Fruit fly (Drosophila melanogaster) whole organism, embryonic: ENCODE results near the gene Seipin.

Experiments
- CG12942 ChIP-seq: fragments of 200-800 bp; sonication (Bioruptor generic); optimal IDR thresholded peaks from 3 replicates; lab custom pipeline; 2016; ENCODE audit warnings: missing biosample characterization, missing genetic modification characterization
- CG13424 ChIP-seq: fragments of 200-800 bp; sonication (Bioruptor generic); optimal IDR thresholded peaks from 2 replicates; lab custom pipeline; 2019; ENCODE audit warnings: missing biosample characterization, mild to moderate bottlenecking, missing genetic modification characterization, moderate library complexity
- CG15514 ChIP-seq: fragments of 200-800 bp; sonication (Bioruptor generic); optimal IDR thresholded peaks from 3 replicates; lab custom pipeline; 2017; ENCODE audit warnings: missing biosample characterization, missing genetic modification characterization, mild to moderate bottlenecking, moderate library complexity, missing genetic modification reagents
- CG16815 ChIP-seq: fragments of 200-800 bp; sonication (Bioruptor generic); optimal IDR thresholded peaks from 3 replicates; lab custom pipeline; 2017; ENCODE audit warnings: missing biosample characterization, mild to moderate bottlenecking, missing genetic modification characterization
- CG17328 ChIP-seq: fragments of 200-800 bp; sonication (Bioruptor generic); IDR thresholded peaks from 2 replicates; pipeline ENCODE4 v1.3.6; 2022; ENCODE audit warnings: missing biosample characterization, missing genetic modification characterization
- CG17612 ChIP-seq: fragments of 200-800 bp; sonication (Bioruptor generic); IDR thresholded peaks from 2 replicates; pipeline ENCODE4 v1.3.6; 2022; ENCODE audit warnings: missing biosample characterization, missing genetic modification characterization
- CG18011 ChIP-seq: fragments of 200-800 bp; sonication (Bioruptor generic); optimal IDR thresholded peaks from 2 replicates; lab custom pipeline; 2017; ENCODE audit warnings: missing biosample characterization, missing genetic modification characterization, mild to moderate bottlenecking, moderate library complexity, missing genotype
- CG30403 ChIP-seq: fragments of 200-800 bp; sonication (Bioruptor generic); optimal IDR thresholded peaks from 3 replicates; lab custom pipeline; 2016; ENCODE audit warnings: missing biosample characterization, missing genetic modification characterization
- CG34422 ChIP-seq: fragments of 200-800 bp; sonication (Bioruptor generic); IDR thresholded peaks from 3 replicates; pipeline ENCODE4 v1.3.6; 2022; ENCODE audit warnings: missing biosample characterization, missing genetic modification characterization
- CG3726 ChIP-seq: fragments of 200-800 bp; sonication (Bioruptor generic); IDR thresholded peaks from 3 replicates; pipeline ENCODE4, ENCODE4 v1.3.6; 2022; ENCODE audit warnings: missing biosample characterization, missing genetic modification characterization
- CG43689 ChIP-seq: fragments of 200-800 bp; sonication (Bioruptor generic); IDR thresholded peaks from 2 replicates; pipeline ENCODE4 v1.3.6; 2022; ENCODE audit warnings: missing biosample characterization, missing genetic modification characterization
- CG4424 ChIP-seq: fragments of 200-800 bp; sonication (Bioruptor generic); optimal IDR thresholded peaks from 3 replicates; lab custom pipeline; 2016; ENCODE audit warnings: missing biosample characterization, missing genetic modification characterization
- CG4617 ChIP-seq: fragments of 200-800 bp; sonication (Bioruptor generic); optimal IDR thresholded peaks from 3 replicates; lab custom pipeline; 2016; ENCODE audit warnings: missing biosample characterization, missing genetic modification characterization, borderline replicate concordance
- CG4854 ChIP-seq: fragments of 200-800 bp; sonication (Bioruptor generic); optimal IDR thresholded peaks from 2 replicates; lab custom pipeline; 2016; ENCODE audit warnings: missing biosample characterization, missing genetic modification characterization, inconsistent platforms
- CG6654 ChIP-seq: fragments of 200-800 bp; sonication (Bioruptor generic); optimal IDR thresholded peaks from 2 replicates; lab custom pipeline; 2017; ENCODE audit warnings: missing biosample characterization, mild to moderate bottlenecking, missing genetic modification characterization
- CG8765 ChIP-seq: fragments of 200-800 bp; sonication (Bioruptor generic); IDR thresholded peaks from 2 replicates; pipeline ENCODE4 v1.3.6; 2022; ENCODE audit warnings: missing biosample characterization, missing genetic modification characterization
- CoRest ChIP-seq: fragments of 200-800 bp; sonication (Bioruptor generic); optimal IDR thresholded peaks from 3 replicates; lab custom pipeline; 2018; ENCODE audit warnings: missing biosample characterization, mild to moderate bottlenecking, missing genetic modification characterization, moderate library complexity
- Dfd ChIP-seq, 2 experiments: fragments of >200 bp; optimal IDR thresholded peaks; 2 replicates each; lab custom pipeline; 2017; ENCODE audit warnings: missing biosample characterization in 2 of 2, missing genetic modification characterization in 2 of 2
- Dip3 ChIP-seq: fragments of 200-800 bp; sonication (Bioruptor generic); optimal IDR thresholded peaks from 3 replicates; lab custom pipeline; 2016; ENCODE audit warnings: missing biosample characterization, missing genetic modification characterization
- Elba2 ChIP-seq: fragments of 200-800 bp; sonication (Bioruptor generic); optimal IDR thresholded peaks from 3 replicates; lab custom pipeline; 2016; ENCODE audit warnings: missing biosample characterization, missing genetic modification characterization
- Fer3 ChIP-seq: fragments of 200-800 bp; sonication (Bioruptor generic); optimal IDR thresholded peaks from 2 replicates; lab custom pipeline; 2018; ENCODE audit warnings: missing biosample characterization, mild to moderate bottlenecking, missing genetic modification characterization, moderate library complexity
- HHEX ChIP-seq: fragments of 200-800 bp; sonication (Bioruptor generic); optimal IDR thresholded peaks from 3 replicates; lab custom pipeline; 2017; ENCODE audit warnings: missing biosample characterization, mild to moderate bottlenecking, missing genetic modification characterization, missing genetic modification reagents
- HLH4C ChIP-seq: fragments of 200-800 bp; sonication (Bioruptor generic); IDR thresholded peaks from 3 replicates; pipeline ENCODE4 v1.3.6; 2022; ENCODE audit warnings: missing biosample characterization, missing genetic modification characterization; ENCODE audit not compliant: partially characterized antibody
- Hmr ChIP-seq: fragments of 200-800 bp; sonication (Bioruptor generic); optimal IDR thresholded peaks from 3 replicates; lab custom pipeline; 2017; ENCODE audit warnings: mild to moderate bottlenecking, missing biosample characterization, missing genetic modification reagents, missing genetic modification characterization
- Jarid2 ChIP-seq: fragments of 200-800 bp; sonication (Bioruptor generic); optimal IDR thresholded peaks from 3 replicates; lab custom pipeline; 2017; ENCODE audit warnings: mild to moderate bottlenecking, missing biosample characterization, missing genetic modification reagents, missing genetic modification characterization
- Lhr ChIP-seq: fragments of 200-800 bp; sonication (Bioruptor generic); optimal IDR thresholded peaks from 3 replicates; lab custom pipeline; 2017; ENCODE audit warnings: mild to moderate bottlenecking, missing biosample characterization, missing genetic modification reagents, missing genetic modification characterization
- Mes4 ChIP-seq: fragments of 200-800 bp; sonication (Bioruptor generic); optimal IDR thresholded peaks from 2 replicates; lab custom pipeline; 2016; ENCODE audit warnings: missing biosample characterization, missing genetic modification characterization
- NC2β ChIP-seq: fragments of 200-800 bp; sonication (Bioruptor generic); optimal IDR thresholded peaks from 2 replicates; lab custom pipeline; 2016; ENCODE audit warnings: missing biosample characterization, missing genetic modification characterization
- Stat92E ChIP-seq, 3 experiments: fragments of >200 bp in 2 of 3; fragments of 200-800 bp in 1 of 3; sonication (Bioruptor generic) in 1 of 3; optimal IDR thresholded peaks; 2 replicates each; lab custom pipeline; 2017 to 2019; ENCODE audit warnings: missing biosample characterization in 3 of 3, missing genetic modification characterization in 3 of 3, mild to moderate bottlenecking in 1 of 3, moderate library complexity in 1 of 3
- Taf1 ChIP-seq: fragments of 200-800 bp; sonication (Bioruptor generic); IDR thresholded peaks from 2 replicates; pipeline ENCODE4 v1.3.6; 2022; ENCODE audit warnings: missing biosample characterization, missing genetic modification characterization
- abd-A ChIP-seq: fragments of 200-800 bp; sonication (Bioruptor generic); optimal IDR thresholded peaks from 3 replicates; lab custom pipeline; 2019; ENCODE audit warnings: missing biosample characterization, mild to moderate bottlenecking, missing genetic modification characterization, moderate library complexity
- bab2 ChIP-seq: fragments of 200-800 bp; sonication (Bioruptor generic); optimal IDR thresholded peaks from 2 replicates; lab custom pipeline; 2016; ENCODE audit warnings: missing biosample characterization, missing genetic modification characterization
- crp ChIP-seq, 2 experiments: fragments of 200-800 bp; sonication (Bioruptor generic); optimal IDR thresholded peaks; 2 replicates in 1 of 2; 3 replicates in 1 of 2; lab custom pipeline; 2017; ENCODE audit warnings: missing biosample characterization in 2 of 2, missing genetic modification characterization in 2 of 2, mild to moderate bottlenecking in 1 of 2, moderate library complexity in 1 of 2
- dmrt99B ChIP-seq: fragments of 200-800 bp; sonication (Bioruptor generic); optimal IDR thresholded peaks from 2 replicates; lab custom pipeline; 2018; ENCODE audit warnings: missing biosample characterization, mild to moderate bottlenecking, missing genetic modification characterization, moderate library complexity
- fd102C ChIP-seq: fragments of 200-800 bp; sonication (Bioruptor generic); optimal IDR thresholded peaks from 2 replicates; lab custom pipeline; 2018; ENCODE audit warnings: missing biosample characterization, mild to moderate bottlenecking, missing genetic modification characterization, moderate library complexity
- fru ChIP-seq: fragments of >200 bp; optimal IDR thresholded peaks from 2 replicates; lab custom pipeline; 2017
- gcm2 ChIP-seq: fragments of 200-800 bp; sonication (Bioruptor generic); optimal IDR thresholded peaks from 2 replicates; lab custom pipeline; 2016; ENCODE audit warnings: missing biosample characterization, missing genetic modification characterization
- hkb ChIP-seq, 2 experiments: fragments of 200-800 bp in 1 of 2; fragments of >200 bp in 1 of 2; sonication (Bioruptor generic) in 1 of 2; IDR thresholded peaks in 1 of 2; optimal IDR thresholded peaks in 1 of 2; 2 replicates each; pipeline versions ENCODE4 v1.3.6 to Lab custom; 2017 to 2022; ENCODE audit warnings: missing biosample characterization in 1 of 2, missing genetic modification characterization in 1 of 2
- inv ChIP-seq: fragments of 200-800 bp; sonication (Bioruptor generic); IDR thresholded peaks from 2 replicates; pipeline ENCODE4 v1.3.6; 2022; ENCODE audit warnings: missing biosample characterization, missing genetic modification characterization; ENCODE audit not compliant: partially characterized antibody
- onecut ChIP-seq: fragments of 200-800 bp; sonication (Bioruptor generic); IDR thresholded peaks from 2 replicates; pipeline ENCODE4 v1.3.6; 2022; ENCODE audit warnings: missing biosample characterization, missing genetic modification characterization
- org-1 ChIP-seq: fragments of 200-800 bp; sonication (Bioruptor generic); optimal IDR thresholded peaks from 2 replicates; lab custom pipeline; 2017; ENCODE audit warnings: missing biosample characterization, missing genetic modification characterization
- p53 ChIP-seq: fragments of 200-800 bp; sonication (Bioruptor generic); optimal IDR thresholded peaks from 2 replicates; lab custom pipeline; 2016; ENCODE audit warnings: missing biosample characterization, missing genetic modification characterization
- pum ChIP-seq: fragments of 200-800 bp; sonication (Bioruptor generic); optimal IDR thresholded peaks from 2 replicates; lab custom pipeline; 2016; ENCODE audit warnings: missing biosample characterization, missing genetic modification characterization
- pzg ChIP-seq: fragments of 200-800 bp; sonication (Bioruptor generic); optimal IDR thresholded peaks from 3 replicates; lab custom pipeline; 2018; ENCODE audit warnings: missing biosample characterization, mild to moderate bottlenecking, missing genetic modification characterization, moderate library complexity
- rib ChIP-seq: fragments of 200-800 bp; sonication (Bioruptor generic); IDR thresholded peaks from 2 replicates; pipeline ENCODE4 v1.3.6; 2022; ENCODE audit warnings: missing biosample characterization, missing genetic modification characterization
- sens-2 ChIP-seq: fragments of 200-800 bp; sonication (Bioruptor generic); IDR thresholded peaks from 2 replicates; pipeline ENCODE4 v1.3.6; 2022; ENCODE audit warnings: missing biosample characterization, missing genetic modification characterization
- stc ChIP-seq: fragments of 200-800 bp; sonication (Bioruptor generic); IDR thresholded peaks from 2 replicates; pipeline ENCODE4 v1.3.6; 2022; ENCODE audit warnings: missing biosample characterization, missing genetic modification characterization
- trh ChIP-seq: fragments of 200-800 bp; sonication (Bioruptor generic); optimal IDR thresholded peaks from 2 replicates; lab custom pipeline; 2016; ENCODE audit warnings: missing biosample characterization, missing genetic modification characterization
- usp ChIP-seq: fragments of >200 bp; optimal IDR thresholded peaks from 2 replicates; lab custom pipeline; 2017; ENCODE audit warnings: missing biosample characterization, missing genetic modification characterization
- wor ChIP-seq: fragments of 200-800 bp; sonication (Bioruptor generic); IDR thresholded peaks from 2 replicates; pipeline ENCODE4 v1.3.6; 2022; ENCODE audit warnings: missing biosample characterization, missing genetic modification characterization

The Seipin gene

dm6 chrX:2647472-2647883 is 27.9 kb downstream of the Seipin start (continued):
- TF ChIP-seq Stat92E (GFP tag; optimal IDR thresholded peaks at IDR 0.05; lab: Kevin White, UChicago) = no peak
- TF ChIP-seq bab2 (GFP tag; lab: Kevin White, UChicago) = peak; percentile 56
- TF ChIP-seq HHEX = peak; percentile 68
- TF ChIP-seq fd102C (GFP tag; lab: Kevin White, UChicago) = no peak
- peak; percentile 22 for TF ChIP-seq Hmr (GFP tag; lab: Kevin White, UChicago)
- TF ChIP-seq pzg (GFP tag; lab: Kevin White, UChicago) = no peak
- TF ChIP-seq stc (GFP tag; lab: Robert Waterston, UW) = no peak; the same call in 1 of the 2 replicates
- peak; percentile 54 for TF ChIP-seq Mes4 (GFP tag; lab: Kevin White, UChicago)
- peak; percentile 46; the same call in 1 of the 2 replicates for TF ChIP-seq wor
- peak; percentile 62 for TF ChIP-seq CG4424 (GFP tag; lab: Kevin White, UChicago)
- TF ChIP-seq dmrt99B (tag; lab: Kevin White, UChicago) = peak; percentile 79
- peak; percentile 45 for TF ChIP-seq onecut (GFP tag; lab: Robert Waterston, UW)
- no peak for TF ChIP-seq CG17328
- no peak for TF ChIP-seq abd-A (tag; lab: Kevin White, UChicago)
- TF ChIP-seq gcm2 (GFP tag; lab: Kevin White, UChicago) = no peak
- TF ChIP-seq CG15514 (GFP tag; lab: Kevin White, UChicago) = peak; percentile 40
- no peak for TF ChIP-seq usp
- TF ChIP-seq CG13424 (tag; lab: Kevin White, UChicago) = peak; percentile 80
- TF ChIP-seq HLH4C (GFP tag; lab: Robert Waterston, UW) = no peak
- TF ChIP-seq CG34422 (GFP tag; lab: Robert Waterston, UW) = no peak
- no peak for TF ChIP-seq CG4617 (GFP tag; lab: Kevin White, UChicago)
- no peak for TF ChIP-seq CG8765 (GFP tag; lab: Robert Waterston, UW)
- TF ChIP-seq pum (GFP tag; lab: Kevin White, UChicago) = peak; percentile 50
- no peak for TF ChIP-seq CG43689
- no peak for TF ChIP-seq CG17612 (GFP tag; lab: Robert Waterston, UW)
- no peak for TF ChIP-seq CG3726 (GFP tag; lab: Robert Waterston, UW)
- TF ChIP-seq Dfd (GFP tag; optimal IDR thresholded peaks at IDR 0.05; lab: Kevin White, UChicago) = no peak
- TF ChIP-seq p53 (GFP tag; lab: Kevin White, UChicago) = peak; percentile 12
- no peak for TF ChIP-seq crp (GFP tag; optimal IDR thresholded peaks at IDR 0.05; lab: Kevin White, UChicago)
- TF ChIP-seq CG16815 = peak; percentile 24
- no peak for TF ChIP-seq inv (GFP tag; lab: Robert Waterston, UW)
- peak; percentile 65 for TF ChIP-seq Fer3 (tag; lab: Kevin White, UChicago)
- no peak for TF ChIP-seq Taf1
- TF ChIP-seq org-1 (GFP tag; lab: Kevin White, UChicago) = peak; percentile 54
- peak; percentile 24 for TF ChIP-seq NC2β
- TF ChIP-seq CG4854 (GFP tag; lab: Kevin White, UChicago) = no peak
- no peak for TF ChIP-seq rib
- TF ChIP-seq Elba2 (GFP tag; lab: Kevin White, UChicago) = no peak
- TF ChIP-seq Jarid2 = no peak
- peak; percentile 68 for TF ChIP-seq CoRest
- TF ChIP-seq sens-2 (GFP tag; lab: Robert Waterston, UW) = 0 out of 2 replicates have a peak, but pooled peaks have one; percentile 21
- TF ChIP-seq fru (lab: Kevin White, UChicago) = no peak
- no peak for TF ChIP-seq CG6654
- peak; percentile 5 for TF ChIP-seq Lhr (GFP tag; lab: Kevin White, UChicago)
- TF ChIP-seq CG12942 (GFP tag; lab: Kevin White, UChicago) = peak; percentile 47
- peak; percentile 16 for TF ChIP-seq Dip3 (GFP tag; lab: Kevin White, UChicago)
- peak; percentile 1 for TF ChIP-seq CG18011 (GFP tag; lab: Kevin White, UChicago)
- TF ChIP-seq hkb (optimal IDR thresholded peaks at IDR 0.05; lab: Kevin White, UChicago) = no peak
- peak; percentile 75 for TF ChIP-seq hkb (GFP tag; IDR thresholded peaks at IDR 0.05; lab: Robert Waterston, UW)
- peak; percentile 65 for TF ChIP-seq CG30403 (GFP tag; lab: Kevin White, UChicago)
- peak; percentile 11 for TF ChIP-seq trh
